Fruit fly (Drosophila melanogaster): ENCODE results near the gene tld.

The tld gene

dm6 chr3R:24768538-24769401 lies 19.2 kb downstream of the tld start, which contains the start of gene CG13631 (continued):
- peak; percentile 88 for TF ChIP-seq CG7786 (GFP tag; optimal IDR thresholded peaks at IDR 0.05)
- no peak for TF ChIP-seq Tbp (GFP tag; optimal IDR thresholded peaks at IDR 0.05)
- TF ChIP-seq hth (optimal IDR thresholded peaks at IDR 0.05): no peak
- TF ChIP-seq sug (tag; optimal IDR thresholded peaks at IDR 0.05): peak; percentile 71
- peak; percentile 86 for TF ChIP-seq CG33213 (GFP tag; optimal IDR thresholded peaks at IDR 0.05)
- peak; percentile 60 for TF ChIP-seq slbo (GFP tag; IDR thresholded peaks at IDR 0.05)
- TF ChIP-seq CkIIα-i1 (GFP tag; IDR thresholded peaks at IDR 0.05): peak; percentile 38; the same call in 1 of the 2 replicates
- TF ChIP-seq CG15601 (tag; optimal IDR thresholded peaks at IDR 0.05): peak; percentile 97
- peak; percentile 92 for TF ChIP-seq D19A (tag; optimal IDR thresholded peaks at IDR 0.05)
- TF ChIP-seq CG3065 (GFP tag; optimal IDR thresholded peaks at IDR 0.05): peak; percentile 83
- peak; percentile 80 for TF ChIP-seq Nf-YB (GFP tag; optimal IDR thresholded peaks at IDR 0.05)
- peak; percentile 87 for TF ChIP-seq seq (GFP tag; IDR thresholded peaks at IDR 0.05)
- peak; percentile 73 for TF ChIP-seq vfl (GFP tag; optimal IDR thresholded peaks at IDR 0.05)
- TF ChIP-seq pb (GFP tag; optimal IDR thresholded peaks at IDR 0.05): peak; percentile 92
- peak; percentile 44 for TF ChIP-seq CG7271 (tag; optimal IDR thresholded peaks at IDR 0.05)
- no peak for TF ChIP-seq CG16813 (GFP tag; IDR thresholded peaks at IDR 0.05; ENCODE audit: partially characterized antibody)
- peak; percentile 52 for TF ChIP-seq CG3163 (GFP tag; optimal IDR thresholded peaks at IDR 0.05)
- peak; percentile 90; the same call in 2 of the 3 replicates for TF ChIP-seq CG11093 (GFP tag; IDR thresholded peaks at IDR 0.05)
- TF ChIP-seq CG6813 (GFP tag; optimal IDR thresholded peaks at IDR 0.05): peak; percentile 83
- TF ChIP-seq Dip3 (GFP tag; optimal IDR thresholded peaks at IDR 0.05): peak; percentile 55
- TF ChIP-seq CG1602 (GFP tag; optimal IDR thresholded peaks at IDR 0.05): peak; percentile 96
- peak; percentile 94 for TF ChIP-seq Ptx1 (GFP tag; IDR thresholded peaks at IDR 0.05)
- TF ChIP-seq Abd-B (GFP tag; optimal IDR thresholded peaks at IDR 0.05): peak; percentile 93
- TF ChIP-seq HHEX (GFP tag; optimal IDR thresholded peaks at IDR 0.05): peak; percentile 92
- TF ChIP-seq CG43689 (GFP tag; IDR thresholded peaks at IDR 0.05): 0 out of 2 replicates have a peak, but pooled peaks have one; percentile 32
- peak; percentile 82 for TF ChIP-seq CG9727 (GFP tag; optimal IDR thresholded peaks at IDR 0.05)
- TF ChIP-seq wek (GFP tag; optimal IDR thresholded peaks at IDR 0.05): peak; percentile 74
- TF ChIP-seq pum (GFP tag; optimal IDR thresholded peaks at IDR 0.05): peak; percentile 97
- TF ChIP-seq cad (GFP tag; optimal IDR thresholded peaks at IDR 0.05): no peak
- TF ChIP-seq CG2199 (GFP tag; IDR thresholded peaks at IDR 0.05): peak; percentile 76; the same call in 1 of the 3 replicates
- peak; percentile 81 for TF ChIP-seq Vsx1 (GFP tag; optimal IDR thresholded peaks at IDR 0.05)
- peak; percentile 97 for TF ChIP-seq Sox100B (GFP tag; optimal IDR thresholded peaks at IDR 0.05)
- peak; percentile 68 for TF ChIP-seq Sry-β (GFP tag; optimal IDR thresholded peaks at IDR 0.05)
- TF ChIP-seq unc-4 (GFP tag; IDR thresholded peaks at IDR 0.05; ENCODE audit: partially characterized antibody): no peak
- peak; percentile 92 for TF ChIP-seq sqz (GFP tag; optimal IDR thresholded peaks at IDR 0.05)
- TF ChIP-seq inv (GFP tag; IDR thresholded peaks at IDR 0.05; ENCODE audit: partially characterized antibody): no peak
- TF ChIP-seq amos (GFP tag; IDR thresholded peaks at IDR 0.05; ENCODE audit: partially characterized antibody): no peak
- TF ChIP-seq CG3838 (GFP tag; optimal IDR thresholded peaks at IDR 0.05): peak; percentile 52
- peak; percentile 88 for TF ChIP-seq tgo (GFP tag; IDR thresholded peaks at IDR 0.05)
- peak in 1 of 2 experiments; percentile 96 for TF ChIP-seq Eip74EF (GFP tag; optimal IDR thresholded peaks at IDR 0.05)
- TF ChIP-seq Optix (GFP tag; IDR thresholded peaks at IDR 0.05): peak; percentile 95
- TF ChIP-seq ttk (GFP tag; IDR thresholded peaks at IDR 0.05): peak; percentile 96
- no peak for TF ChIP-seq MESR4 (GFP tag; optimal IDR thresholded peaks at IDR 0.05)
- TF ChIP-seq ATbp (GFP tag; optimal IDR thresholded peaks at IDR 0.05): peak; percentile 97
- peak; percentile 90 for TF ChIP-seq ro (GFP tag; IDR thresholded peaks at IDR 0.05)
- no peak for TF ChIP-seq HLH4C (GFP tag; IDR thresholded peaks at IDR 0.05; ENCODE audit: partially characterized antibody)
- no peak for TF ChIP-seq Dref (GFP tag; IDR thresholded peaks at IDR 0.05)
- TF ChIP-seq CG15696 (tag; optimal IDR thresholded peaks at IDR 0.05): peak; percentile 66

Data from whole organism, embryonic.